Worm (Caenorhabditis elegans): ENCODE measurements around the gene ttr-44.

DNA sequence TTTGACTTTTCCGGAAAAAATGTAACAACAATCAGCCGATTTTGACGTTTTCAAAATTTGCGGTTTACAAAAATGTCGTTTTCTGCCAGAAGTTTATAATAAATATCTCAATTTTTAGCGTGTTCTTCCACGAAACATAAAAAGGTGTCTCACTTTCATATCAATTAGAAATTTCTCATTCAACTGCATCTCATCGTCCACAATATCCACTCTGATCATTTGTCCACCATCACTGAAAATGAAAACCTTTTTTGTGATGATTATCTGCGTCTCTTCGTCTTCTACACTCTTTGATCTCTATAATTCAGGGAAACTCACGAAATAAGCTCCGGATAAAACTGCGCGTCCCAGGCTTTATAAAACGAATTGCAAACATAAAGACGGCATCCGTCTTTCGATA is 18.0 kb downstream of the ttr-44 start:
- TF ChIP-seq nhr-77 (tag; optimal IDR thresholded peaks at IDR 0.05) (no peak), tbx-2 (tag; optimal IDR thresholded peaks at IDR 0.05) (no peak), ceh-82 (tag; optimal IDR thresholded peaks at IDR 0.05) (no peak), ztf-4 (tag; optimal IDR thresholded peaks at IDR 0.05) (no peak), pha-4 (tag; optimal IDR thresholded peaks at IDR 0.05) (no peak), ZK546.5 (tag; optimal IDR thresholded peaks at IDR 0.05) (no peak), egl-27 (tag; optimal IDR thresholded peaks at IDR 0.05) (no peak), nhr-11 (tag; optimal IDR thresholded peaks at IDR 0.05) (no peak), aly-2 (tag; optimal IDR thresholded peaks at IDR 0.05) (no peak)

Measured in whole organism, L3 larva.